Worm (Caenorhabditis elegans): ENCODE measurements around the gene scl-20.

DNA sequence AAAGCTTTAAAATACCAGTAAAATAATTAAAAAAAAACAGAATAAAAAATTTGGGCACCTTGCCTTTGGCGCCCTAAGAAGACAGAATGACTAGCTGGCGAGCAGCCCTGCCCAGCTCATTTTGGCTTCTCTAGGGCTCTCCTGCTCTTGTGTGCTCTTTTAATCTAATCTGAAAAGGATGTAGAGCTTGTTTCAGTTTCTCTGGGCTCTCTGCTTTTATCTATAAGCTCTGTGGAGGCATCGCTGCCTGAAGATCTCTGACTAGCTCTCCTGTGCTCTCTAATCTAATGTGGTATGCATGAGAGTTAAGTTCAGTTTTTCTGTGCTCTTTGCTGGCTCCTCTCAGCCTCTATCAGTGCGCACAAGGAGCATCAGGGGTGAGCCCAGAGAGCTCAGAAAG lies 8.4 kb downstream of the scl-20 start:
- TF ChIP-seq T22C8.4 (GFP tag; IDR thresholded peaks at IDR 0.05) (no peak), klf-2 (GFP tag; conservative IDR thresholded peaks at IDR 0.05) (no peak), cog-1 (tag; optimal IDR thresholded peaks at IDR 0.05) (no peak), ref-1 (GFP tag; conservative IDR thresholded peaks at IDR 0.05) (no peak), med-1 (GFP tag; optimal IDR thresholded peaks at IDR 0.05; ENCODE audit: insufficient read depth) (no peak), tab-1 (GFP tag; IDR thresholded peaks at IDR 0.05) (no peak)

Measured in whole organism, midembryonic.